Worm (Caenorhabditis elegans): Measurements from ENCODE around the gene lon-1.
A peak's percentile ranks its signal among the peaks of the same experiment; 100 is the strongest.

lon-1 gene

DNA sequence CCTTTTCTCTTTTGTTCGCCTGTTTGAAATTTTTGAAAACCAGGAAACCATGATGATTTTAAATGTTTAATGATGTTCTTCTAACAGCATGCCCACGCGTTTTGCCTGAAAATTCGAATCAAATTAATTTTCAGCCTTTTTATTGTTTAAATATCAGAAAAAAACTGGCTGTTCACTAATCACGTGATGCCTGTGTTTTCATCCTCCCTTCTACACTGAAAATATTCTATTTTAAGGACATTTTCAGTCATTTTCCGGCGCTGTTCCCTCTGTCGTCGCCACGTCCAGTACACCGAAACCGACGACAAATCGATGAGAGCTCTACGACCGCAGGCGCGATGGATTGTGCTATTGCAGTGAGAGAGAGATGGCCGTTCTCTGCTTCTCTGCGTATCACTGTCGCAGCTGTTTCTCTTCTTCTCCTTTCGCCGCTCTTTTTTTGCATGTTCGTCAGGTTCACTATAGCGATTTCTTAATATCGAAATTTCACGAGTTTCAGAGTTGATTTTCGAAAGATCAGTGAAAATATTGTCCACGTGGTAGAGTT is 24.4 kb upstream of the lon-1 start, which contains the start of gene F48E8.8 (continued):
- TF ChIP-seq mxl-3 (GFP tag; optimal IDR thresholded peaks at IDR 0.05) (peak; percentile 9), lin-29 (GFP tag; IDR thresholded peaks at IDR 0.05) (no peak), nhr-76 (tag; optimal IDR thresholded peaks at IDR 0.05) (no peak), egl-27 (tag; optimal IDR thresholded peaks at IDR 0.05) (no peak), zip-2 (tag; optimal IDR thresholded peaks at IDR 0.05) (no peak), nhr-25 (tag; optimal IDR thresholded peaks at IDR 0.05; ENCODE audit: borderline replicate concordance, insufficient read depth) (no peak), nhr-6 (tag; optimal IDR thresholded peaks at IDR 0.05) (peak; percentile 21), saeg-2 (GFP tag; IDR thresholded peaks at IDR 0.05) (no peak), dve-1 (tag; optimal IDR thresholded peaks at IDR 0.05; ENCODE audit: insufficient read depth) (peak; percentile 68), pha-4 (GFP tag; IDR thresholded peaks at IDR 0.05) (no peak), pha-4 (tag; optimal IDR thresholded peaks at IDR 0.05) (no peak), tra-1 (GFP tag; IDR thresholded peaks at IDR 0.05) (no peak), fkh-10 (GFP tag; optimal IDR thresholded peaks at IDR 0.05) (no peak), ztf-11 (tag; optimal IDR thresholded peaks at IDR 0.05) (no peak), rbr-2 (tag; optimal IDR thresholded peaks at IDR 0.05) (peak; percentile 58), zip-11 (GFP tag; IDR thresholded peaks at IDR 0.05) (no peak), nhr-111 (GFP tag; optimal IDR thresholded peaks at IDR 0.05) (no peak), hlh-11 (tag; optimal IDR thresholded peaks at IDR 0.05) (peak; percentile 93), mdt-29 (GFP tag; IDR thresholded peaks at IDR 0.05) (no peak), php-3 (GFP tag; IDR thresholded peaks at IDR 0.05) (no peak), spr-1 (tag; optimal IDR thresholded peaks at IDR 0.05) (no peak), hlh-30 (tag; optimal IDR thresholded peaks at IDR 0.05; ENCODE audit: insufficient read depth) (peak; percentile 77), aly-2 (tag; optimal IDR thresholded peaks at IDR 0.05) (no peak), T20F7.1 (GFP tag; optimal IDR thresholded peaks at IDR 0.05) (no peak), nhr-102 (tag; optimal IDR thresholded peaks at IDR 0.05) (no peak), mdl-1 (tag; optimal IDR thresholded peaks at IDR 0.05) (peak in 1 of 2 experiments; percentile 36), zag-1 (tag; optimal IDR thresholded peaks at IDR 0.05) (no peak), ctbp-1 (GFP tag; IDR thresholded peaks at IDR 0.05) (no peak), fos-1 (tag; optimal IDR thresholded peaks at IDR 0.05) (no peak), daf-16 (GFP tag; optimal IDR thresholded peaks at IDR 0.05) (peak in 1 of 2 experiments; percentile 21), daf-16 (tag; optimal IDR thresholded peaks at IDR 0.05) (peak; percentile 12), aha-1 (tag) (peak; percentile 95), lin-39 (tag; optimal IDR thresholded peaks at IDR 0.05) (no peak), ZK546.5 (tag; optimal IDR thresholded peaks at IDR 0.05) (no peak), nhr-11 (tag; optimal IDR thresholded peaks at IDR 0.05) (peak; percentile 12), snpc-1.2 (GFP tag; IDR thresholded peaks at IDR 0.05) (no peak), mes-2 (tag; optimal IDR thresholded peaks at IDR 0.05; ENCODE audit: poor library complexity, severe bottlenecking) (peak; percentile 73), pqm-1 (tag; optimal IDR thresholded peaks at IDR 0.05) (no peak), lir-3 (tag; optimal IDR thresholded peaks at IDR 0.05) (no peak), madf-5 (GFP tag; IDR thresholded peaks at IDR 0.05) (no peak), hif-1 (tag; optimal IDR thresholded peaks at IDR 0.05) (peak in 1 of 2 experiments; percentile 46), gei-8 (GFP tag; optimal IDR thresholded peaks at IDR 0.05) (no peak), dpl-1 (GFP tag; optimal IDR thresholded peaks at IDR 0.05) (peak; percentile 54), unc-39 (tag; optimal IDR thresholded peaks at IDR 0.05) (no peak)

Data from whole organism, L4 larva.